Worm (Caenorhabditis elegans) whole organism, midembryonic: Measurements from ENCODE around the gene EGAP5.1.

Experiments used
- cog-1 ChIP-seq: sonication (generic microtip); optimal IDR thresholded peaks from 2 replicates; lab custom pipeline; 2016; ENCODE audit warnings: missing genetic modification characterization, missing compliant biosample characterization
- flt-1 ChIP-seq: fragments of 200-800 bp; sonication (Bioruptor generic); IDR thresholded peaks from 2 replicates; pipeline ENCODE4 v1.3.6; 2022; ENCODE audit warnings: missing genetic modification characterization, missing compliant biosample characterization
- klf-2 ChIP-seq: fragments of 200-800 bp; sonication (Bioruptor generic); conservative IDR thresholded peaks from 2 replicates; pipeline ENCODE4 v1.3.6; 2022; ENCODE audit warnings: missing genetic modification reagents, missing genetic modification characterization, missing compliant biosample characterization

DNA sequence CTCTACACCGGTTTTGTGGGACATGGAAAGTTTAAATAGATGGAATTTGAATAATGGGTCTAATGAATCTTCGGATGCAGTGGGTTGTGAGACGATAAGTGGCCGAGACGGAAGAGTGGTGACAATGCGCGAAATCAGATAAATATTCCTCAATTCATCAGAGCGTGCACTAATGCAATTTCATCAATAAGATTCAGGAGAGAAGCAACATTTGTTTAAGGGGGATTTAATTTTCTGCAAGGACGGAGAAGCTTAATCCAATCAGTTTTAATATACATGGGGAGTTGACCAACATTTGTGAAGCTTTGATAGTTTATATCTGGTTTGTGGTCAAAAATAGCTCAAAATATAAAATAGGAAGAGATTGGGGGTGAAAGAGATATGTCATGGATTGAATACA, 33.4 kb upstream of the EGAP5.1 start:
- TF ChIP-seq flt-1 (GFP tag; lab: Robert Waterston, UW) (no peak), klf-2 (GFP tag; lab: Robert Waterston, UW) (no peak), cog-1 (no peak)
